Fruit fly (Drosophila melanogaster): ENCODE data around the gene rols.

Gene rols

dm6 chr3L:12099329-12100031 is 34.8 kb upstream of the rols start (continued):
- peak; percentile 13 for TF ChIP-seq achi (GFP tag; optimal IDR thresholded peaks at IDR 0.05)

DNA sequence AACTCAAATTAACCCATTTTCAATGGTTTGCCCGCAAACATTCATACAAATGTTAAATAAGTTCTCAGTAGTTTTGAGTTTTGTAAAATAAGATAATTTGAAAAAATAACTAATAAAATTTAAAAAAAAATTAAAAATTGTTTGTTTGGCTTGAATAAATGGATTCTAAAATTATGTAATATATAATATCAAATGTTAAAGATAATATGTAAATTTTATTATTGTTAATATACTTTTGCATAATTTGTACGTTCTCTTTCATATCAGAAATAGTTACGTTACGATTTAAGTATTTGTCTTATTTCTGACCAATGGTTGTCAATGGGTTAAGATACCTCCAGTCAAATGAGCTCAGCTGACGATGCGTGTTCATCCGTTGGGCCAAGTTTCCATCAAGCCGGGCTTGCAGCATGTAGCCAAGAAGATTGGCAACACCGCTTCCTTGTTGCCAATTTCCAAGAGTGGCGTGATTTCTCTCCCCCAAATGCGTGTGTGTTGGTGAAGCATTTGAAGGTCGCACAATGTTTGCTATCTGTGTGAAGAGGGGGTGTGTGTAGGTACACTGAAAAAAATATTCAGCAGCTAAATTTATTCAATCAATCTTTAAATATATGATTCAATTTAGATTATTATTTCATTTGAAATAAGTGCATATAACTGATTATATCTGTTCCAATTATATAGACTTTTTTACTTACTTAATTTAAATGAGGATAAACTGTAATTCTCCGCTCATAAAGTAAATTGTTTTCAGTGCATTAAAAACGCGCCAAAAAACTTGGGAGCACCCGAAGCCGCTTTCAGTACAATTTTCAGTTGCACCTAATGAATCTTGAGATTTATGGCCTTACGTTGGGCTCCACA is 32.4 kb upstream of the rols start:
- TF ChIP-seq Eip93F (GFP tag; optimal IDR thresholded peaks at IDR 0.05) (no peak), CG32006 (GFP tag; optimal IDR thresholded peaks at IDR 0.05) (peak; percentile 73), CG3919 (GFP tag; optimal IDR thresholded peaks at IDR 0.05) (peak; percentile 66), CG6854 (GFP tag; optimal IDR thresholded peaks at IDR 0.05) (peak; percentile 34), CG10669 (GFP tag; optimal IDR thresholded peaks at IDR 0.05) (peak; percentile 14), CG4318 (GFP tag; optimal IDR thresholded peaks at IDR 0.05) (peak; percentile 53), Lpt (GFP tag; optimal IDR thresholded peaks at IDR 0.05) (no peak), CG9139 (GFP tag; optimal IDR thresholded peaks at IDR 0.05) (peak; percentile 48), fd59A (GFP tag; optimal IDR thresholded peaks at IDR 0.05) (peak; percentile 19), CG11762 (GFP tag; optimal IDR thresholded peaks at IDR 0.05; ENCODE audit: insufficient read depth) (peak; percentile 23), Hr4 (GFP tag; optimal IDR thresholded peaks at IDR 0.05) (peak; percentile 54), CG8119 (GFP tag; IDR thresholded peaks at IDR 0.05) (peak; percentile 68), achi (GFP tag; optimal IDR thresholded peaks at IDR 0.05) (peak; percentile 42), cyc (GFP tag; optimal IDR thresholded peaks at IDR 0.05) (peak; percentile 59), Smox (GFP tag; optimal IDR thresholded peaks at IDR 0.05) (peak; percentile 66), ss (GFP tag; optimal IDR thresholded peaks at IDR 0.05) (peak; percentile 38 to 64), fd85E (GFP tag; optimal IDR thresholded peaks at IDR 0.05) (no peak), CG10631 (GFP tag; optimal IDR thresholded peaks at IDR 0.05) (peak; percentile 23), Gug (GFP tag; IDR thresholded peaks at IDR 0.05) (0 out of 2 replicates have a peak, but pooled peaks have one; percentile 30), Ets96B (tag; optimal IDR thresholded peaks at IDR 0.05) (peak; percentile 56), salr (GFP tag; optimal IDR thresholded peaks at IDR 0.05) (peak in 1 of 2 experiments; percentile 32), Ets21C (GFP tag; optimal IDR thresholded peaks at IDR 0.05) (peak; percentile 2), CG8319 (GFP tag; optimal IDR thresholded peaks at IDR 0.05) (no peak), CG6276 (GFP tag; optimal IDR thresholded peaks at IDR 0.05) (peak; percentile 57), svp (GFP tag) (peak; percentile 77), CG7368 (GFP tag; optimal IDR thresholded peaks at IDR 0.05) (peak; percentile 12), esn (GFP tag; optimal IDR thresholded peaks at IDR 0.05) (peak; percentile 50), CG16779 (tag; optimal IDR thresholded peaks at IDR 0.05) (no peak), vri (GFP tag; optimal IDR thresholded peaks at IDR 0.05) (peak; percentile 26), Met (GFP tag; optimal IDR thresholded peaks at IDR 0.05) (peak; percentile 58), CG34406 (GFP tag; optimal IDR thresholded peaks at IDR 0.05) (peak; percentile 55), CG8632 (GFP tag; optimal IDR thresholded peaks at IDR 0.05) (peak; percentile 50), CG3032 (tag; optimal IDR thresholded peaks at IDR 0.05) (peak; percentile 74), CG11902 (GFP tag; optimal IDR thresholded peaks at IDR 0.05) (peak; percentile 6), topi (GFP tag; optimal IDR thresholded peaks at IDR 0.05) (peak; percentile 62), CG6163 (GFP tag; IDR thresholded peaks at IDR 0.05) (peak; percentile 75), Hr38 (GFP tag; optimal IDR thresholded peaks at IDR 0.05) (no peak), dac (GFP tag; optimal IDR thresholded peaks at IDR 0.05) (peak; percentile 35), acj6 (GFP tag; optimal IDR thresholded peaks at IDR 0.05) (peak; percentile 44), spab (GFP tag; optimal IDR thresholded peaks at IDR 0.05) (peak; percentile 9), eg (GFP tag; IDR thresholded peaks at IDR 0.05) (peak; percentile 54; the same call in 1 of the 3 replicates), OdsH (GFP tag; optimal IDR thresholded peaks at IDR 0.05) (peak; percentile 34), CG15336 (GFP tag; IDR thresholded peaks at IDR 0.05) (peak; percentile 75), Sox15 (GFP tag; optimal IDR thresholded peaks at IDR 0.05) (peak; percentile 6), pdm3 (GFP tag; optimal IDR thresholded peaks at IDR 0.05) (peak; percentile 57), Eip78C (GFP tag) (peak; percentile 90), CG1621 (tag; optimal IDR thresholded peaks at IDR 0.05) (peak; percentile 6)

All from whole organism, prepupa.